Fruit fly (Drosophila melanogaster) whole organism, embryonic: ENCODE measurements around the gene arx.

Experiments
- B-H2 ChIP-seq: fragments of 200-800 bp; sonication (Bioruptor generic); optimal IDR thresholded peaks from 2 replicates; lab custom pipeline; 2018; ENCODE audit warnings: missing biosample characterization, mild to moderate bottlenecking, missing genetic modification characterization
- CG10267 ChIP-seq: fragments of 200-800 bp; sonication (Bioruptor generic); optimal IDR thresholded peaks from 2 replicates; lab custom pipeline; 2018; ENCODE audit warnings: missing biosample characterization, mild to moderate bottlenecking, missing genetic modification characterization, moderate library complexity
- CG10979 ChIP-seq: fragments of 200-800 bp; sonication (Bioruptor generic); optimal IDR thresholded peaks from 2 replicates; lab custom pipeline; 2018; ENCODE audit warnings: missing biosample characterization, mild to moderate bottlenecking, missing genetic modification characterization, moderate library complexity
- CG11504 ChIP-seq: fragments of 200-800 bp; sonication (Bioruptor generic); optimal IDR thresholded peaks from 3 replicates; lab custom pipeline; 2019; ENCODE audit warnings: missing biosample characterization, mild to moderate bottlenecking, missing genetic modification characterization, moderate library complexity
- CG12155 ChIP-seq: fragments of 200-800 bp; sonication (Bioruptor generic); optimal IDR thresholded peaks from 3 replicates; lab custom pipeline; 2016; ENCODE audit warnings: missing biosample characterization, missing genetic modification characterization
- CG12236 ChIP-seq: fragments of 200-800 bp; sonication (Bioruptor generic); optimal IDR thresholded peaks from 2 replicates; lab custom pipeline; 2016; ENCODE audit warnings: missing biosample characterization, missing genetic modification characterization
- CG14014 ChIP-seq: fragments of 200-800 bp; sonication (Bioruptor generic); IDR thresholded peaks from 2 replicates; pipeline ENCODE4 v1.3.6; 2022; ENCODE audit warnings: missing biosample characterization, missing genetic modification characterization
- CG16815 ChIP-seq: fragments of 200-800 bp; sonication (Bioruptor generic); optimal IDR thresholded peaks from 3 replicates; lab custom pipeline; 2017; ENCODE audit warnings: missing biosample characterization, mild to moderate bottlenecking, missing genetic modification characterization
- CG18262 ChIP-seq: fragments of 200-800 bp; optimal IDR thresholded peaks from 3 replicates; lab custom pipeline; 2019; ENCODE audit warnings: missing biosample characterization, mild to moderate bottlenecking, missing genetic modification characterization, moderate library complexity
- CG18619 ChIP-seq: fragments of 200-800 bp; sonication (Bioruptor generic); optimal IDR thresholded peaks from 3 replicates; lab custom pipeline; 2017; ENCODE audit warnings: missing biosample characterization, mild to moderate bottlenecking, missing genetic modification characterization
- CG31224 ChIP-seq: fragments of 200-800 bp; sonication (Bioruptor generic); IDR thresholded peaks from 2 replicates; pipeline ENCODE4 v1.3.6; 2022; ENCODE audit warnings: missing biosample characterization, missing genetic modification characterization
- CG31365 ChIP-seq: fragments of 200-800 bp; sonication (Bioruptor generic); optimal IDR thresholded peaks from 2 replicates; lab custom pipeline; 2018; ENCODE audit warnings: missing biosample characterization, mild to moderate bottlenecking, missing genetic modification characterization
- CG7839 ChIP-seq: fragments of 200-800 bp; sonication (Bioruptor generic); optimal IDR thresholded peaks from 3 replicates; lab custom pipeline; 2018; ENCODE audit warnings: missing biosample characterization, mild to moderate bottlenecking, missing genetic modification characterization, moderate library complexity
- CG9797 ChIP-seq: fragments of 200-800 bp; sonication (Bioruptor generic); optimal IDR thresholded peaks from 3 replicates; lab custom pipeline; 2018; ENCODE audit warnings: missing biosample characterization, mild to moderate bottlenecking, missing genetic modification characterization
- CHES-1-like ChIP-seq: fragments of 200-800 bp; sonication (Bioruptor generic); optimal IDR thresholded peaks from 2 replicates; lab custom pipeline; 2016; ENCODE audit warnings: missing biosample characterization, missing genetic modification characterization
- CrebB ChIP-seq: fragments of 200-800 bp; sonication (Bioruptor generic); optimal IDR thresholded peaks from 3 replicates; lab custom pipeline; 2018; ENCODE audit warnings: missing biosample characterization, mild to moderate bottlenecking, missing genetic modification characterization
- Dbx ChIP-seq: fragments of 200-800 bp; sonication (Bioruptor generic); IDR thresholded peaks from 3 replicates; pipeline ENCODE4 v1.3.6; 2022; ENCODE audit warnings: missing biosample characterization, missing genetic modification characterization
- Fer3 ChIP-seq: fragments of 200-800 bp; sonication (Bioruptor generic); optimal IDR thresholded peaks from 2 replicates; lab custom pipeline; 2018; ENCODE audit warnings: missing biosample characterization, mild to moderate bottlenecking, missing genetic modification characterization, moderate library complexity
- HLH4C ChIP-seq: fragments of 200-800 bp; sonication (Bioruptor generic); IDR thresholded peaks from 3 replicates; pipeline ENCODE4 v1.3.6; 2022; ENCODE audit warnings: missing biosample characterization, missing genetic modification characterization; ENCODE audit not compliant: partially characterized antibody
- Hmx ChIP-seq: fragments of 200-800 bp; sonication (Bioruptor generic); optimal IDR thresholded peaks from 2 replicates; lab custom pipeline; 2016; ENCODE audit warnings: missing biosample characterization, missing genetic modification characterization
- Hr51 ChIP-seq, 2 experiments: fragments of 200-800 bp; sonication (Bioruptor generic); optimal IDR thresholded peaks; 2 replicates in 1 of 2; 3 replicates in 1 of 2; lab custom pipeline; 2016 to 2018; ENCODE audit warnings: missing biosample characterization in 2 of 2, missing genetic modification characterization in 2 of 2, mild to moderate bottlenecking in 1 of 2, moderate library complexity in 1 of 2
- Mes4 ChIP-seq: fragments of 200-800 bp; sonication (Bioruptor generic); optimal IDR thresholded peaks from 2 replicates; lab custom pipeline; 2016; ENCODE audit warnings: missing biosample characterization, missing genetic modification characterization
- Ravus ChIP-seq: fragments of 200-800 bp; sonication (Bioruptor generic); IDR thresholded peaks from 2 replicates; pipeline ENCODE4 v1.3.6; 2022; ENCODE audit warnings: missing biosample characterization, missing genetic modification characterization
- Side ChIP-seq: fragments of 200-800 bp; sonication (Bioruptor generic); optimal IDR thresholded peaks from 2 replicates; lab custom pipeline; 2016; ENCODE audit warnings: missing biosample characterization, missing genetic modification characterization
- Six4 ChIP-seq: fragments of 200-800 bp; sonication (Bioruptor generic); optimal IDR thresholded peaks from 2 replicates; lab custom pipeline; 2016; ENCODE audit warnings: missing biosample characterization, missing genetic modification characterization
- Ssrp ChIP-seq: fragments of 200-800 bp; sonication (Bioruptor generic); optimal IDR thresholded peaks from 2 replicates; lab custom pipeline; 2018; ENCODE audit warnings: missing biosample characterization, mild to moderate bottlenecking, missing genetic modification characterization, moderate library complexity
- Vsx1 ChIP-seq: fragments of 200-800 bp; sonication (Bioruptor generic); optimal IDR thresholded peaks from 2 replicates; lab custom pipeline; 2017; ENCODE audit warnings: missing biosample characterization, mild to moderate bottlenecking, missing genetic modification characterization, missing genetic modification reagents
- ase ChIP-seq: fragments of 200-800 bp; sonication (Bioruptor generic); IDR thresholded peaks from 3 replicates; pipeline ENCODE4 v1.3.6; 2022; ENCODE audit warnings: missing biosample characterization, missing genetic modification characterization
- cas ChIP-seq: fragments of 200-800 bp; sonication (Bioruptor generic); IDR thresholded peaks from 2 replicates; pipeline ENCODE4 v1.3.6; 2022; ENCODE audit warnings: missing biosample characterization, missing genetic modification characterization
- cg ChIP-seq: fragments of 200-800 bp; sonication (Bioruptor generic); optimal IDR thresholded peaks from 3 replicates; lab custom pipeline; 2019; ENCODE audit warnings: missing biosample characterization, mild to moderate bottlenecking, missing genetic modification characterization, moderate library complexity
- chif ChIP-seq, 2 experiments: fragments of 200-800 bp; sonication (Bioruptor generic); optimal IDR thresholded peaks; 3 replicates each; lab custom pipeline; 2016; ENCODE audit warnings: missing biosample characterization in 2 of 2, missing genetic modification characterization in 2 of 2
- eyg ChIP-seq: fragments of 200-800 bp; sonication (Bioruptor generic); optimal IDR thresholded peaks from 3 replicates; lab custom pipeline; 2016; ENCODE audit warnings: missing biosample characterization, missing genetic modification characterization
- fd102C ChIP-seq: fragments of 200-800 bp; sonication (Bioruptor generic); optimal IDR thresholded peaks from 2 replicates; lab custom pipeline; 2018; ENCODE audit warnings: missing biosample characterization, mild to moderate bottlenecking, missing genetic modification characterization, moderate library complexity
- ftz-f1 ChIP-seq: fragments of 200-800 bp; sonication (Bioruptor generic); optimal IDR thresholded peaks from 2 replicates; lab custom pipeline; 2016; ENCODE audit warnings: missing biosample characterization, missing genetic modification characterization
- gro ChIP-seq: fragments of 200-800 bp; sonication (Bioruptor generic); optimal IDR thresholded peaks from 2 replicates; lab custom pipeline; 2016; ENCODE audit warnings: missing biosample characterization, missing genetic modification characterization
- gt ChIP-seq: fragments of 200-800 bp; sonication (Bioruptor generic); IDR thresholded peaks from 2 replicates; pipeline ENCODE4 v1.3.6; 2022; ENCODE audit warnings: missing biosample characterization, missing genetic modification characterization
- mld ChIP-seq: fragments of 200-800 bp; sonication (Bioruptor generic); IDR thresholded peaks from 3 replicates; pipeline ENCODE4 v1.3.6; 2022; ENCODE audit warnings: missing biosample characterization, missing genetic modification characterization; ENCODE audit not compliant: partially characterized antibody
- org-1 ChIP-seq: fragments of 200-800 bp; sonication (Bioruptor generic); optimal IDR thresholded peaks from 2 replicates; lab custom pipeline; 2017; ENCODE audit warnings: missing biosample characterization, missing genetic modification characterization
- pho ChIP-seq: fragments of 200-800 bp; sonication (Bioruptor generic); optimal IDR thresholded peaks from 2 replicates; lab custom pipeline; 2016; ENCODE audit warnings: missing biosample characterization, missing genetic modification characterization
- pnt ChIP-seq: fragments of 200-800 bp; sonication (Bioruptor generic); optimal IDR thresholded peaks from 3 replicates; lab custom pipeline; 2016; ENCODE audit warnings: missing biosample characterization, missing genetic modification characterization
- pum ChIP-seq: fragments of 200-800 bp; sonication (Bioruptor generic); optimal IDR thresholded peaks from 2 replicates; lab custom pipeline; 2016; ENCODE audit warnings: missing biosample characterization, missing genetic modification characterization
- sc ChIP-seq, 3 experiments: fragments of >200 bp in 2 of 3; fragments of 200-800 bp in 1 of 3; sonication (Bioruptor generic) in 1 of 3; optimal IDR thresholded peaks; 2 replicates in 2 of 3; 3 replicates in 1 of 3; lab custom pipeline; 2017; ENCODE audit warnings: mild to moderate bottlenecking in 1 of 3, missing biosample characterization in 1 of 3, missing genetic modification characterization in 1 of 3, missing genetic modification reagents in 1 of 3
- slp2 ChIP-seq: fragments of 200-800 bp; sonication (Bioruptor generic); optimal IDR thresholded peaks from 2 replicates; lab custom pipeline; 2016; ENCODE audit warnings: missing biosample characterization, missing genetic modification characterization
- sna ChIP-seq: fragments of 200-800 bp; sonication (Bioruptor generic); IDR thresholded peaks from 2 replicates; pipeline ENCODE4 v1.3.6; 2022; ENCODE audit warnings: missing biosample characterization, missing genetic modification characterization; ENCODE audit not compliant: partially characterized antibody
- tin ChIP-seq: fragments of 200-800 bp; sonication (Bioruptor generic); optimal IDR thresholded peaks from 3 replicates; lab custom pipeline; 2016; ENCODE audit warnings: missing biosample characterization, missing genetic modification characterization
- tio ChIP-seq: fragments of 200-800 bp; sonication (Bioruptor generic); optimal IDR thresholded peaks from 2 replicates; lab custom pipeline; 2017; ENCODE audit warnings: missing biosample characterization, missing genetic modification characterization, inconsistent platforms
- trh ChIP-seq: fragments of 200-800 bp; sonication (Bioruptor generic); optimal IDR thresholded peaks from 2 replicates; lab custom pipeline; 2016; ENCODE audit warnings: missing biosample characterization, missing genetic modification characterization
- zfh2 ChIP-seq: fragments of 200-800 bp; sonication (Bioruptor generic); optimal IDR thresholded peaks from 2 replicates; lab custom pipeline; 2016; ENCODE audit warnings: missing biosample characterization, missing genetic modification characterization

Gene arx

DNA sequence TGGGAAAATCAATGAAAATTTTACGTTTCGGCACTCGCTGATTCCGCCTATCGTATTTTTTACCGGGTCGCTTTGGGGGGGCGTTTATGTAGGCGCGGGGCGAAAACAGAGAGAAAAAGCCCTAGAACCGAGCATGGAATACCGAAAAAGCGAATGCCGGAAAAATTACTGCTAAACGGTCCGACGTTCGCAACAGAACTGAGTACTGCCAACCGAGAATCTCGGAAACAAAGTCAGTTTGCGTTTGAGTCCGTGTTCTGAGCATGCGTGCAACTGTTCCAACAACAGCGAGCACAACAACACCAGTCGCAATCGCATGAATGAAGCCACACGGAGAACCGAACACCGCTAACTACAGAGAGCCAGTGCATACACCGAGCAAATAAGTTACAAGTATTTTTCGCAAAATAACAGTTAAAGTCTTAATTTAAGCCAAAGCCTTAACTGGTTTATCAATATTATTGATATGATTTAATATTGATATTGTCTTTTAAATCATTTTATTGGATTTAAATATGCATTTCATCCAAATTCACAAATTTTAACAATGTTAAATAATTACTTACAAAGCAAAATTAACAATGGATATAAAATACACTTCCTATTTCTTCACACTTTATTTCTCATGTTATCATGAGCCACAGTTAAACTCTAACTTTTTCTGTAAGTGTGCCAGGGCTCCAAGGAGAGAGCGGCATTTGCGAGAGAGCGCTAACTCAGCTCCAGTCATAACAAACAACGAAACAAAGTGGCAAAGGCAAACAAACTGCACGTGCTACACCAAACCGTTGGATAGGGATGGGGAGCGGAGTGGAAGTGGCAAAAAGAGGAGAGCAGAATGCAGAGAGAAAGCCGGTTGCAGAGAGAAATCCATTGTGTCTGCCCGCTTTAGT, 10.8 kb downstream of the arx start, which contains the start of gene CG3961 (continued):
- TF ChIP-seq CG12236 (GFP tag; lab: Kevin White, UChicago) (peak; percentile 76), cg (no peak), CG31365 (tag; lab: Kevin White, UChicago) (peak; percentile 46), CG7839 (tag; lab: Kevin White, UChicago) (peak; percentile 99), sc (optimal IDR thresholded peaks at IDR 0.05; lab: Kevin White, UChicago) (no peak), sc (GFP tag; optimal IDR thresholded peaks at IDR 0.05; lab: Kevin White, UChicago) (peak; percentile 99), Side (peak; percentile 40), fd102C (GFP tag; lab: Kevin White, UChicago) (peak; percentile 68), eyg (GFP tag; lab: Kevin White, UChicago) (peak; percentile 46), gro (GFP tag; lab: Kevin White, UChicago) (no peak), CG11504 (tag; lab: Kevin White, UChicago) (peak; percentile 98), Hmx (GFP tag; lab: Kevin White, UChicago) (peak; percentile 77), pum (peak; percentile 87), sna (GFP tag; lab: Robert Waterston, UW) (no peak; the same call in 1 of the 2 replicates), zfh2 (GFP tag; lab: Kevin White, UChicago) (peak; percentile 52), CG18619 (peak; percentile 98), CG10979 (tag; lab: Kevin White, UChicago) (peak; percentile 99), CG31224 (peak; percentile 68), CrebB (tag; lab: Kevin White, UChicago) (peak; percentile 93), Hr51 (GFP tag; optimal IDR thresholded peaks at IDR 0.05; lab: Kevin White, UChicago) (peak; percentile 91 to 99), CG10267 (tag; lab: Kevin White, UChicago) (peak; percentile 96), CG9797 (peak; percentile 56), tio (peak; percentile 99), Dbx (GFP tag; lab: Robert Waterston, UW) (peak; percentile 80), CHES-1-like (GFP tag; lab: Kevin White, UChicago) (peak; percentile 83), CG16815 (GFP tag; lab: Kevin White, UChicago) (peak; percentile 97), gt (peak; percentile 80), CG12155 (GFP tag; lab: Kevin White, UChicago) (peak; percentile 89), slp2 (GFP tag; lab: Kevin White, UChicago) (peak; percentile 84), Vsx1 (GFP tag; lab: Kevin White, UChicago) (peak; percentile 94), org-1 (GFP tag; lab: Kevin White, UChicago) (peak; percentile 99), trh (GFP tag; lab: Kevin White, UChicago) (peak; percentile 92), HLH4C (GFP tag; lab: Robert Waterston, UW) (no peak), B-H2 (GFP tag; lab: Kevin White, UChicago) (peak; percentile 80), ase (GFP tag; lab: Robert Waterston, UW) (peak; percentile 88), chif (GFP tag; optimal IDR thresholded peaks at IDR 0.05; lab: Kevin White, UChicago) (peak; percentile 85 to 94), Six4 (GFP tag; lab: Kevin White, UChicago) (peak; percentile 96), cas (0 out of 2 replicates have a peak, but pooled peaks have one; percentile 6), pho (GFP tag; lab: Kevin White, UChicago) (peak; percentile 87), Ravus (GFP tag; lab: Robert Waterston, UW) (peak; percentile 71), CG14014 (GFP tag; lab: Robert Waterston, UW) (peak; percentile 88), pnt (peak; percentile 83), CG18262 (tag; lab: Kevin White, UChicago) (peak; percentile 100), mld (no peak), ftz-f1 (GFP tag; lab: Kevin White, UChicago) (no peak), Mes4 (GFP tag; lab: Kevin White, UChicago) (peak; percentile 86), tin (GFP tag; lab: Kevin White, UChicago) (peak; percentile 96), Ssrp (tag; lab: Kevin White, UChicago) (peak; percentile 99), Fer3 (tag; lab: Kevin White, UChicago) (peak; percentile 94)
